Worm (Caenorhabditis elegans) whole organism, L1 larva: ENCODE data around the gene ncx-8.

Experiments used
- ama-1 ChIP-seq: fragments of 150-350 bp; optimal IDR thresholded peaks from 2 replicates; lab custom pipeline; 2014
- fkh-10 ChIP-seq: sonication (generic microtip); optimal IDR thresholded peaks from 2 replicates; lab custom pipeline; 2017; ENCODE audit warnings: missing biosample characterization, missing genetic modification reagents, missing genetic modification characterization
- fos-1 ChIP-seq: fragments of 150-350 bp; optimal IDR thresholded peaks from 2 replicates; lab custom pipeline; 2014; ENCODE audit warnings: missing biosample characterization, missing genetic modification characterization
- lir-3 ChIP-seq: sonication (generic microtip); optimal IDR thresholded peaks from 2 replicates; lab custom pipeline; 2016; ENCODE audit warnings: mild to moderate bottlenecking, missing genetic modification characterization, moderate library complexity, missing compliant biosample characterization; ENCODE audit not compliant: poor library complexity
- nhr-12 ChIP-seq: sonication (generic microtip); optimal IDR thresholded peaks from 2 replicates; lab custom pipeline; 2017; ENCODE audit warnings: missing biosample characterization, missing genetic modification characterization
- nhr-237 ChIP-seq: fragments of 150-350 bp; optimal IDR thresholded peaks from 2 replicates; lab custom pipeline; 2014; ENCODE audit warnings: missing biosample characterization, missing genetic modification characterization
- swsn-7 ChIP-seq: sonication (generic microtip); optimal IDR thresholded peaks from 2 replicates; lab custom pipeline; 2016; ENCODE audit warnings: missing genetic modification characterization, missing compliant biosample characterization
- unc-62 ChIP-seq: fragments of 150-350 bp; optimal IDR thresholded peaks from 2 replicates; lab custom pipeline; 2014; ENCODE audit warnings: missing biosample characterization, missing genetic modification reagents, missing genetic modification characterization
- zip-4 ChIP-seq: fragments of 200-800 bp; sonication (Bioruptor generic); optimal IDR thresholded peaks from 2 replicates; lab custom pipeline; 2018; ENCODE audit warnings: mild to moderate bottlenecking, missing genetic modification characterization, moderate library complexity, missing compliant biosample characterization

DNA sequence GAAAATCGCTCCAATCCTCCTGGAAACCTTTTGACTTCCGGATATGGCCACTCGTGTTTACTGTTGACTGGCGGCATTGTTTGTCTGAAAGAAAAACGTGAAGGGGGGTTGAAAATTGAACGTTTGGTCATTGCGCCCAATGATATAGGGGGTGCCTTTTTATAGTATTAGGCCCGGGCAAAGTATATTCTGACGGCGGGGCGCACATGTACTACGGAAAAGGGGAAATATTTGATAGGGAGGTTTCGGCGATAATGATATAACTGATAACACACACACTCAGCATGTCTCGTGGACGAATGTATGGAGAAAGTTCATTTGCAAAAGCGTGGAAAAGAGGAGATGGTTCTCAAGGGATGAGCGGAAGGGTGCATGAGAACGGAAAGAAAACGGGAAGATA lies 40.6 kb upstream of the ncx-8 start, which contains the start of gene cpt-4:
- TF ChIP-seq ama-1 (lab: Kevin White, UChicago) = no peak
- no peak for TF ChIP-seq fkh-10 (GFP tag; lab: Kevin White, UChicago)
- no peak for TF ChIP-seq swsn-7 (tag; lab: Kevin White, UChicago)
- no peak for TF ChIP-seq lir-3 (tag; lab: Kevin White, UChicago)
- TF ChIP-seq fos-1 = no peak
- no peak for TF ChIP-seq zip-4
- TF ChIP-seq nhr-12 = no peak
- no peak for TF ChIP-seq unc-62 (GFP tag; lab: Kevin White, UChicago)
- no peak for TF ChIP-seq nhr-237 (tag; lab: Kevin White, UChicago)
